Fruit fly (Drosophila melanogaster): ENCODE results near the gene CG6171.

DNA sequence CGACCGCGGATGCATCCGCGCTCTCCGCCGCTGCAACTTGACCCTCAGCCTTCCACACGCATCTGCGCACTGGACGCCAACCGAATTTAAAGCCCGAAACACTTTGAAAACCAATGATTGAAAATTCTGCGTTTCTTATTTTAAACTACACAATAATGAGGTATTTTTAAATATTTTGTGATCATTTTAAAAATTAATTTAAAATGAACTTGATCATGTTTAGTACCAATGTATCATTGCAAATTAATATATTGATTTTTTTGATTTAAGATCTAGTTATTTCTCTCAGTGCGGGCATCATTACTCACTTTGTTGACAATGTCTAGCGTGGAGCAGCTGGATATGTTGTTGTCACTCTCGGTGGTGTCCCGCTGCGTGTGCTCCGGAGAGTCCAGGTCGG lies 3.2 kb upstream of the CG6171 start:
- no peak for TF ChIP-seq usp (GFP tag; optimal IDR thresholded peaks at IDR 0.05)
- no peak for TF ChIP-seq psq (optimal IDR thresholded peaks at IDR 0.05)
